Fruit fly (Drosophila melanogaster): ENCODE data around the gene CG31650.

dm6 chr2L:5004677-5005463 is 39.6 kb downstream of the CG31650 start:
- TF ChIP-seq CG8478 (optimal IDR thresholded peaks at IDR 0.05): no peak
- no peak for TF ChIP-seq CTCF (optimal IDR thresholded peaks at IDR 0.05)

Data from S2 (cell line).